Fruit fly (Drosophila melanogaster) whole organism, embryonic: ENCODE data around the gene Pde9.

ENCODE experiments used
- Aef1 ChIP-seq: fragments of 200-800 bp; sonication (Bioruptor generic); IDR thresholded peaks from 3 replicates; pipeline ENCODE4 v1.3.6; 2022; ENCODE audit warnings: missing biosample characterization, missing genetic modification characterization
- CG10959 ChIP-seq: fragments of 200-800 bp; sonication (Bioruptor generic); IDR thresholded peaks from 2 replicates; pipeline ENCODE4 v1.3.6; 2022; ENCODE audit warnings: missing biosample characterization, missing genetic modification characterization
- CG11456 ChIP-seq: fragments of 200-800 bp; sonication (Bioruptor generic); IDR thresholded peaks from 3 replicates; pipeline ENCODE4 v1.3.6; 2022; ENCODE audit warnings: missing biosample characterization, missing genetic modification characterization
- CG12219 ChIP-seq: fragments of 200-800 bp; sonication (Bioruptor generic); optimal IDR thresholded peaks from 3 replicates; lab custom pipeline; 2018; ENCODE audit warnings: missing biosample characterization, mild to moderate bottlenecking, missing genetic modification characterization
- CG1603 ChIP-seq: fragments of 200-800 bp; sonication (Bioruptor generic); optimal IDR thresholded peaks from 2 replicates; lab custom pipeline; 2019; ENCODE audit warnings: missing biosample characterization, mild to moderate bottlenecking, missing genetic modification characterization, moderate library complexity
- CG17385 ChIP-seq: fragments of 200-800 bp; sonication (Bioruptor generic); optimal IDR thresholded peaks from 3 replicates; lab custom pipeline; 2018; ENCODE audit warnings: missing biosample characterization, mild to moderate bottlenecking, missing genetic modification characterization
- CG17912 ChIP-seq: fragments of 200-800 bp; sonication (Bioruptor generic); optimal IDR thresholded peaks from 2 replicates; lab custom pipeline; 2018; ENCODE audit warnings: missing biosample characterization, mild to moderate bottlenecking, missing genetic modification characterization
- CG31388 ChIP-seq: fragments of 200-800 bp; sonication (Bioruptor generic); optimal IDR thresholded peaks from 2 replicates; lab custom pipeline; 2016; ENCODE audit warnings: missing biosample characterization, missing genetic modification characterization
- CG34376 ChIP-seq: fragments of 200-800 bp; sonication (Bioruptor generic); optimal IDR thresholded peaks from 2 replicates; lab custom pipeline; 2018; ENCODE audit warnings: missing biosample characterization, mild to moderate bottlenecking, missing genetic modification characterization
- CG34422 ChIP-seq: fragments of 200-800 bp; sonication (Bioruptor generic); IDR thresholded peaks from 3 replicates; pipeline ENCODE4 v1.3.6; 2022; ENCODE audit warnings: missing biosample characterization, missing genetic modification characterization
- CG4424 ChIP-seq: fragments of 200-800 bp; sonication (Bioruptor generic); optimal IDR thresholded peaks from 3 replicates; lab custom pipeline; 2016; ENCODE audit warnings: missing biosample characterization, missing genetic modification characterization
- CG6689 ChIP-seq: fragments of 200-800 bp; sonication (Bioruptor generic); IDR thresholded peaks from 2 replicates; pipeline ENCODE4 v1.3.6; 2022; ENCODE audit warnings: missing biosample characterization, missing genetic modification characterization
- CG7372 ChIP-seq: fragments of 200-800 bp; sonication (Bioruptor generic); IDR thresholded peaks from 2 replicates; pipeline ENCODE4 v1.3.6; 2022; ENCODE audit warnings: missing biosample characterization, missing genetic modification characterization
- CG8290 ChIP-seq, 3 experiments: fragments of 200-800 bp; sonication (Bioruptor generic); optimal IDR thresholded peaks; 2 replicates each; lab custom pipeline; 2016 to 2019; ENCODE audit warnings: missing biosample characterization in 3 of 3, missing genetic modification characterization in 3 of 3, mild to moderate bottlenecking in 2 of 3, moderate library complexity in 1 of 3
- CG9932 ChIP-seq: fragments of 200-800 bp; sonication (Bioruptor generic); IDR thresholded peaks from 2 replicates; pipeline ENCODE4 v1.3.6; 2022; ENCODE audit warnings: missing biosample characterization, missing genetic modification characterization
- CHES-1-like ChIP-seq: fragments of 200-800 bp; sonication (Bioruptor generic); optimal IDR thresholded peaks from 2 replicates; lab custom pipeline; 2016; ENCODE audit warnings: missing biosample characterization, missing genetic modification characterization
- Chrac-16 ChIP-seq: fragments of 200-800 bp; sonication (Bioruptor generic); optimal IDR thresholded peaks from 3 replicates; lab custom pipeline; 2016; ENCODE audit warnings: missing biosample characterization, missing genetic modification characterization
- Dip2 ChIP-seq: fragments of 200-800 bp; sonication (Bioruptor generic); IDR thresholded peaks from 2 replicates; pipeline ENCODE4 v1.3.6; 2022; ENCODE audit warnings: missing biosample characterization, missing genetic modification characterization
- Doc2 ChIP-seq: fragments of 200-800 bp; sonication (Bioruptor generic); IDR thresholded peaks from 2 replicates; pipeline ENCODE4 v1.3.6; 2022; ENCODE audit warnings: missing biosample characterization, missing genetic modification characterization
- Elba2 ChIP-seq: fragments of 200-800 bp; sonication (Bioruptor generic); optimal IDR thresholded peaks from 3 replicates; lab custom pipeline; 2016; ENCODE audit warnings: missing biosample characterization, missing genetic modification characterization
- Gsc ChIP-seq: fragments of 200-800 bp; sonication (Bioruptor generic); IDR thresholded peaks from 2 replicates; pipeline ENCODE4 v1.3.6; 2022; ENCODE audit warnings: missing biosample characterization, missing genetic modification characterization
- Hmr ChIP-seq: fragments of 200-800 bp; sonication (Bioruptor generic); optimal IDR thresholded peaks from 3 replicates; lab custom pipeline; 2017; ENCODE audit warnings: mild to moderate bottlenecking, missing biosample characterization, missing genetic modification reagents, missing genetic modification characterization
- Hr3 ChIP-seq: fragments of 200-800 bp; sonication (Bioruptor generic); optimal IDR thresholded peaks from 3 replicates; lab custom pipeline; 2016; ENCODE audit warnings: missing biosample characterization, missing genetic modification characterization
- Max ChIP-seq: fragments of 200-800 bp; sonication (Bioruptor generic); optimal IDR thresholded peaks from 2 replicates; lab custom pipeline; 2016; ENCODE audit warnings: missing biosample characterization, mild to moderate bottlenecking, missing genetic modification characterization
- Optix ChIP-seq: fragments of 200-800 bp; sonication (Bioruptor generic); IDR thresholded peaks from 3 replicates; pipeline ENCODE4 v1.3.6; 2022; ENCODE audit warnings: missing biosample characterization, missing genetic modification characterization
- Sin3A ChIP-seq: fragments of >200 bp; optimal IDR thresholded peaks from 2 replicates; lab custom pipeline; 2018
- Sox100B ChIP-seq: fragments of 200-800 bp; sonication (Bioruptor generic); optimal IDR thresholded peaks from 3 replicates; lab custom pipeline; 2018; ENCODE audit warnings: missing biosample characterization, mild to moderate bottlenecking, missing genetic modification characterization
- TFAM ChIP-seq: fragments of 200-800 bp; sonication (Bioruptor generic); optimal IDR thresholded peaks from 2 replicates; lab custom pipeline; 2017; ENCODE audit warnings: missing biosample characterization, missing genetic modification characterization, inconsistent platforms
- Xrp1 ChIP-seq: fragments of 200-800 bp; sonication (Bioruptor generic); IDR thresholded peaks from 2 replicates; pipeline ENCODE4 v1.3.6; 2022; ENCODE audit warnings: missing biosample characterization, missing genetic modification characterization
- ab ChIP-seq: fragments of 200-800 bp; sonication (Bioruptor generic); optimal IDR thresholded peaks from 2 replicates; lab custom pipeline; 2016; ENCODE audit warnings: missing biosample characterization, missing genetic modification characterization
- cas ChIP-seq: fragments of 200-800 bp; sonication (Bioruptor generic); IDR thresholded peaks from 2 replicates; pipeline ENCODE4 v1.3.6; 2022; ENCODE audit warnings: missing biosample characterization, missing genetic modification characterization
- chm ChIP-seq: fragments of 200-800 bp; sonication (Bioruptor generic); IDR thresholded peaks from 2 replicates; pipeline ENCODE4 v1.3.6; 2022; ENCODE audit warnings: missing biosample characterization, missing genetic modification characterization
- cwo ChIP-seq: fragments of 200-800 bp; sonication (Bioruptor generic); optimal IDR thresholded peaks from 3 replicates; lab custom pipeline; 2017; ENCODE audit warnings: missing biosample characterization, missing genetic modification characterization, mild to moderate bottlenecking, moderate library complexity, missing genetic modification reagents
- dati ChIP-seq: fragments of 200-800 bp; sonication (Bioruptor generic); IDR thresholded peaks from 2 replicates; pipeline ENCODE4 v1.3.6; 2022; ENCODE audit warnings: missing biosample characterization, missing genetic modification characterization
- dimm ChIP-seq: fragments of 200-800 bp; sonication (Bioruptor generic); IDR thresholded peaks from 2 replicates; pipeline ENCODE4 v1.3.6; 2022; ENCODE audit warnings: missing biosample characterization, missing genetic modification characterization
- dm ChIP-seq: fragments of 200-800 bp; sonication (Bioruptor generic); optimal IDR thresholded peaks from 3 replicates; lab custom pipeline; 2016; ENCODE audit warnings: missing biosample characterization, missing genetic modification characterization
- esg ChIP-seq: fragments of 200-800 bp; sonication (Bioruptor generic); conservative IDR thresholded peaks from 2 replicates; pipeline ENCODE4 v1.3.6; 2022; ENCODE audit warnings: missing biosample characterization, missing genetic modification characterization
- exex ChIP-seq: fragments of 200-800 bp; sonication (Bioruptor generic); optimal IDR thresholded peaks from 4 replicates; lab custom pipeline; 2018; ENCODE audit warnings: missing biosample characterization, mild to moderate bottlenecking, missing genetic modification characterization, moderate library complexity
- fd64A ChIP-seq: fragments of 200-800 bp; sonication (Bioruptor generic); optimal IDR thresholded peaks from 3 replicates; lab custom pipeline; 2018; ENCODE audit warnings: missing biosample characterization, mild to moderate bottlenecking, missing genetic modification characterization
- grn ChIP-seq: fragments of 200-800 bp; sonication (Bioruptor generic); optimal IDR thresholded peaks from 3 replicates; lab custom pipeline; 2017; ENCODE audit warnings: missing biosample characterization, missing genetic modification characterization
- gsb ChIP-seq: fragments of 200-800 bp; sonication (Bioruptor generic); IDR thresholded peaks from 2 replicates; pipeline ENCODE4 v1.3.6; 2022; ENCODE audit warnings: missing biosample characterization, missing genetic modification characterization
- hth ChIP-seq: fragments of >200 bp; optimal IDR thresholded peaks from 2 replicates; lab custom pipeline; 2017; ENCODE audit warnings: inconsistent platforms
- jing ChIP-seq: fragments of 200-800 bp; sonication (Bioruptor generic); optimal IDR thresholded peaks from 2 replicates; lab custom pipeline; 2018; ENCODE audit warnings: missing biosample characterization, mild to moderate bottlenecking, missing genetic modification characterization
- odd ChIP-seq: fragments of 200-800 bp; sonication (Bioruptor generic); optimal IDR thresholded peaks from 2 replicates; lab custom pipeline; 2017; ENCODE audit warnings: missing biosample characterization, mild to moderate bottlenecking, missing genetic modification characterization
- org-1 ChIP-seq: fragments of 200-800 bp; sonication (Bioruptor generic); optimal IDR thresholded peaks from 2 replicates; lab custom pipeline; 2017; ENCODE audit warnings: missing biosample characterization, missing genetic modification characterization
- prd ChIP-seq, 3 experiments: fragments of >200 bp in 2 of 3; fragments of 200-800 bp in 1 of 3; sonication (Bioruptor generic) in 1 of 3; optimal IDR thresholded peaks in 2 of 3; IDR thresholded peaks in 1 of 3; 2 replicates in 2 of 3; 3 replicates in 1 of 3; pipeline versions ENCODE4 v1.3.6 to Lab custom; 2017 to 2022; ENCODE audit warnings: missing biosample characterization in 1 of 3, missing genetic modification characterization in 1 of 3
- seq ChIP-seq: fragments of 200-800 bp; sonication (Bioruptor generic); IDR thresholded peaks from 2 replicates; pipeline ENCODE4 v1.3.6; 2022; ENCODE audit warnings: missing biosample characterization, missing genetic modification characterization
- slp2 ChIP-seq: fragments of 200-800 bp; sonication (Bioruptor generic); optimal IDR thresholded peaks from 2 replicates; lab custom pipeline; 2016; ENCODE audit warnings: missing biosample characterization, missing genetic modification characterization
- sna ChIP-seq: fragments of 200-800 bp; sonication (Bioruptor generic); IDR thresholded peaks from 2 replicates; pipeline ENCODE4 v1.3.6; 2022; ENCODE audit warnings: missing biosample characterization, missing genetic modification characterization; ENCODE audit not compliant: partially characterized antibody
- tna ChIP-seq: fragments of 200-800 bp; sonication (Bioruptor generic); IDR thresholded peaks from 2 replicates; pipeline ENCODE4 v1.3.6; 2022; ENCODE audit warnings: missing biosample characterization, missing genetic modification characterization; ENCODE audit not compliant: partially characterized antibody

The Pde9 gene

dm6 chrX:12747746-12748710, 149.1 kb downstream of the Pde9 start (continued):
- TF ChIP-seq Hmr (GFP tag; lab: Kevin White, UChicago): peak; percentile 63
- TF ChIP-seq dm: no peak
- TF ChIP-seq slp2 (GFP tag; lab: Kevin White, UChicago): no peak
- no peak for TF ChIP-seq tna (GFP tag; lab: Robert Waterston, UW)
- TF ChIP-seq Optix (GFP tag; lab: Robert Waterston, UW): no peak
- peak; percentile 0 for TF ChIP-seq CG1603 (tag; lab: Kevin White, UChicago)
- no peak for TF ChIP-seq chm (GFP tag; lab: Robert Waterston, UW)
- TF ChIP-seq CG4424 (GFP tag; lab: Kevin White, UChicago): peak; percentile 53
- no peak for TF ChIP-seq ab
- peak; percentile 54 for TF ChIP-seq CG6689 (GFP tag; lab: Robert Waterston, UW)
- no peak for TF ChIP-seq dati (GFP tag; lab: Robert Waterston, UW)
- TF ChIP-seq gsb (GFP tag; lab: Robert Waterston, UW): no peak
- peak; percentile 54 for TF ChIP-seq cwo
- TF ChIP-seq Sin3A (lab: Kevin White, UChicago): no peak
- no peak for TF ChIP-seq Doc2 (GFP tag; lab: Robert Waterston, UW)
- no peak for TF ChIP-seq CG9932
- TF ChIP-seq fd64A (GFP tag; lab: Kevin White, UChicago): no peak
- no peak for TF ChIP-seq prd (optimal IDR thresholded peaks at IDR 0.05; lab: Kevin White, UChicago)
- peak; percentile 59; the same call in 2 of the 3 replicates for TF ChIP-seq prd (GFP tag; IDR thresholded peaks at IDR 0.05; lab: Robert Waterston, UW)
- TF ChIP-seq hth (lab: Kevin White, UChicago): no peak
- TF ChIP-seq grn (GFP tag; lab: Kevin White, UChicago): no peak
- peak; percentile 28 for TF ChIP-seq odd
- TF ChIP-seq seq (GFP tag; lab: Robert Waterston, UW): no peak
- TF ChIP-seq CG17385 (GFP tag; lab: Kevin White, UChicago): peak; percentile 32
- peak; percentile 51 for TF ChIP-seq Hr3 (GFP tag; lab: Kevin White, UChicago)
- peak; percentile 25 for TF ChIP-seq CG8290 (GFP tag; optimal IDR thresholded peaks at IDR 0.05; lab: Kevin White, UChicago)
- no peak for TF ChIP-seq CG8290 (tag; optimal IDR thresholded peaks at IDR 0.05; lab: Kevin White, UChicago)
- TF ChIP-seq CG11456 (GFP tag; lab: Robert Waterston, UW): no peak
- TF ChIP-seq CHES-1-like (GFP tag; lab: Kevin White, UChicago): no peak
- no peak for TF ChIP-seq Aef1 (GFP tag; lab: Robert Waterston, UW)
- TF ChIP-seq Dip2 (GFP tag; lab: Robert Waterston, UW): no peak
- no peak for TF ChIP-seq CG31388
- TF ChIP-seq Gsc: no peak
- no peak for TF ChIP-seq cas (GFP tag; lab: Robert Waterston, UW)
- no peak for TF ChIP-seq Max
- TF ChIP-seq Chrac-16: no peak
- TF ChIP-seq CG34422: no peak
- TF ChIP-seq esg (GFP tag; lab: Robert Waterston, UW): 0 out of 2 replicates have a peak, but pooled peaks have one; percentile 8
- TF ChIP-seq dimm (GFP tag; lab: Robert Waterston, UW): no peak
- TF ChIP-seq CG7372 (GFP tag; lab: Robert Waterston, UW): no peak
- TF ChIP-seq CG12219 (GFP tag; lab: Kevin White, UChicago): no peak
- peak; percentile 38 for TF ChIP-seq org-1
- TF ChIP-seq jing: no peak
- no peak for TF ChIP-seq TFAM (GFP tag; lab: Kevin White, UChicago)
- no peak for TF ChIP-seq Elba2 (GFP tag; lab: Kevin White, UChicago)
- no peak for TF ChIP-seq CG10959 (GFP tag; lab: Robert Waterston, UW)
- peak; percentile 64 for TF ChIP-seq Sox100B (GFP tag; lab: Kevin White, UChicago)
- TF ChIP-seq Xrp1 (GFP tag; lab: Robert Waterston, UW): peak; percentile 79
- no peak for TF ChIP-seq CG34376
- peak; percentile 23 for TF ChIP-seq exex (tag; lab: Kevin White, UChicago)
- TF ChIP-seq CG17912 (GFP tag; lab: Kevin White, UChicago): no peak
- TF ChIP-seq sna (GFP tag; lab: Robert Waterston, UW): no peak
